Worm (Caenorhabditis elegans): ENCODE measurements around the gene Y116F11B.8.

DNA sequence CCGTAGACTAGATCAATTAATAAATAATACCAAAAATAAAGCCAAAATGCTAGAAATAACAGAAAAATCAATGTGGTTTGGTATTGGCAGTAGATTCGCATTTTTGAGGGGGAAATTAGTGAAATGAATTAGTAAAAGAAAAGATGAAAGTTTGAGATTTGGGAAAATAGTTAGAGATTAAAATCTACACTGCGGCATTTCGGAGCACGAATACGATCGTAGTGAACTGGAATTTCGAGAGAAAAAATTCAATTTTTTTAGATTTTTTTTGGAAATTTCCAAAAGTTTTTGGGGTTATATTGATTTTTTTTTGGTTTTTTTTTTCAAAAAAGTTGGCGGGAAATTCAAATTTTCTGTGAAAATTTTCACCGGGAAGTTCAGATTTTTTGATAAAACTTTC is 10.4 kb downstream of the Y116F11B.8 start, which contains the start of gene Y116F11B.9:
- TF ChIP-seq him-1 (tag; optimal IDR thresholded peaks at IDR 0.05): no peak
- TF ChIP-seq dao-5 (tag; optimal IDR thresholded peaks at IDR 0.05): no peak
- no peak for TF ChIP-seq W03F9.2 (tag; optimal IDR thresholded peaks at IDR 0.05)

Measured in whole organism, L4/young adult.